Fruit fly (Drosophila melanogaster): Measurements from ENCODE around the gene Rat1.
A peak's percentile ranks its signal among the peaks of the same experiment; 100 is the strongest.

Gene Rat1

dm6 chr2L:6956725-6957124 lies 48.8 kb downstream of the Rat1 start, which contains the start of the genes CG13775 and CG3430 (continued):
- peak; percentile 20; the same call in 1 of the 2 replicates for TF ChIP-seq ato (GFP tag; IDR thresholded peaks at IDR 0.05; ENCODE audit: partially characterized antibody)
- no peak for TF ChIP-seq unpg (GFP tag; optimal IDR thresholded peaks at IDR 0.05)
- peak; percentile 16; the same call in 1 of the 4 replicates for TF ChIP-seq Gug (GFP tag; IDR thresholded peaks at IDR 0.05)
- TF ChIP-seq CG10979 (tag; optimal IDR thresholded peaks at IDR 0.05): no peak
- TF ChIP-seq CG15479 (GFP tag; optimal IDR thresholded peaks at IDR 0.05): peak; percentile 33
- TF ChIP-seq CG17385 (GFP tag; optimal IDR thresholded peaks at IDR 0.05): peak; percentile 39
- peak; percentile 82 for TF ChIP-seq Dp (GFP tag; optimal IDR thresholded peaks at IDR 0.05)
- no peak for TF ChIP-seq fd64A (GFP tag; optimal IDR thresholded peaks at IDR 0.05)
- no peak for TF ChIP-seq CG14667 (GFP tag; IDR thresholded peaks at IDR 0.05)
- no peak for TF ChIP-seq CG11085 (GFP tag; IDR thresholded peaks at IDR 0.05)
- no peak for TF ChIP-seq Aef1 (GFP tag; IDR thresholded peaks at IDR 0.05)
- TF ChIP-seq gcm (GFP tag; optimal IDR thresholded peaks at IDR 0.05): no peak
- TF ChIP-seq CG16815 (GFP tag; optimal IDR thresholded peaks at IDR 0.05): no peak
- peak; percentile 48; the same call in 1 of the 2 replicates for TF ChIP-seq inv (GFP tag; IDR thresholded peaks at IDR 0.05; ENCODE audit: partially characterized antibody)
- TF ChIP-seq bbx (GFP tag; IDR thresholded peaks at IDR 0.05; ENCODE audit: partially characterized antibody): peak; percentile 54; the same call in 1 of the 2 replicates
- TF ChIP-seq mld (GFP tag; IDR thresholded peaks at IDR 0.05; ENCODE audit: partially characterized antibody): 0 out of 3 replicates have a peak, but pooled peaks have one; percentile 30
- TF ChIP-seq ind (GFP tag; optimal IDR thresholded peaks at IDR 0.05): no peak
- TF ChIP-seq slbo (GFP tag; IDR thresholded peaks at IDR 0.05): peak; percentile 67
- no peak for TF ChIP-seq CG7963 (GFP tag; IDR thresholded peaks at IDR 0.05; ENCODE audit: partially characterized antibody)
- TF ChIP-seq YL-1 (GFP tag; optimal IDR thresholded peaks at IDR 0.05): peak; percentile 32
- TF ChIP-seq crol (GFP tag; IDR thresholded peaks at IDR 0.05): no peak
- TF ChIP-seq CG2116 (GFP tag; optimal IDR thresholded peaks at IDR 0.05): peak; percentile 54
- no peak for TF ChIP-seq slou (GFP tag; optimal IDR thresholded peaks at IDR 0.05)
- no peak for TF ChIP-seq CG3995 (GFP tag; optimal IDR thresholded peaks at IDR 0.05)
- TF ChIP-seq HLH54F (GFP tag; optimal IDR thresholded peaks at IDR 0.05): no peak
- no peak for TF ChIP-seq slp2 (GFP tag; optimal IDR thresholded peaks at IDR 0.05)
- TF ChIP-seq Bteb2 (GFP tag; optimal IDR thresholded peaks at IDR 0.05): no peak
- no peak for TF ChIP-seq dati (GFP tag; IDR thresholded peaks at IDR 0.05)
- TF ChIP-seq CG1529 (GFP tag; optimal IDR thresholded peaks at IDR 0.05): no peak
- peak; percentile 69 for TF ChIP-seq Dll (GFP tag; IDR thresholded peaks at IDR 0.05; ENCODE audit: partially characterized antibody)
- no peak for TF ChIP-seq CG15011 (GFP tag; optimal IDR thresholded peaks at IDR 0.05)
- TF ChIP-seq Mad (GFP tag; optimal IDR thresholded peaks at IDR 0.05): no peak
- TF ChIP-seq wdn (GFP tag; IDR thresholded peaks at IDR 0.05): 0 out of 2 replicates have a peak, but pooled peaks have one; percentile 34
- TF ChIP-seq B-H1 (GFP tag; IDR thresholded peaks at IDR 0.05): no peak
- TF ChIP-seq abd-A (tag; optimal IDR thresholded peaks at IDR 0.05): no peak
- peak; percentile 79 for TF ChIP-seq BEAF-32 (GFP tag; optimal IDR thresholded peaks at IDR 0.05)
- no peak for TF ChIP-seq CG10147 (GFP tag; optimal IDR thresholded peaks at IDR 0.05)
- peak; percentile 78 for TF ChIP-seq pzg (GFP tag; optimal IDR thresholded peaks at IDR 0.05)
- peak in 1 of 2 experiments; percentile 7 for TF ChIP-seq insv (GFP tag; optimal IDR thresholded peaks at IDR 0.05)
- no peak for TF ChIP-seq ERR (GFP tag; optimal IDR thresholded peaks at IDR 0.05)
- peak; percentile 42 for TF ChIP-seq CG17829 (tag; optimal IDR thresholded peaks at IDR 0.05)
- peak; percentile 44 for TF ChIP-seq CG9727 (GFP tag; optimal IDR thresholded peaks at IDR 0.05)
- TF ChIP-seq Abd-B (GFP tag; optimal IDR thresholded peaks at IDR 0.05): no peak
- peak; percentile 32 for TF ChIP-seq CG3281 (GFP tag; optimal IDR thresholded peaks at IDR 0.05)
- no peak for TF ChIP-seq hth (optimal IDR thresholded peaks at IDR 0.05)
- no peak for TF ChIP-seq Hmr (GFP tag; optimal IDR thresholded peaks at IDR 0.05)
- no peak for TF ChIP-seq ham (GFP tag; IDR thresholded peaks at IDR 0.05)
- peak; percentile 52; the same call in 2 of the 3 replicates for TF ChIP-seq ci (GFP tag; IDR thresholded peaks at IDR 0.05)
- TF ChIP-seq CG8388 (GFP tag; optimal IDR thresholded peaks at IDR 0.05): no peak
- TF ChIP-seq Vsx1 (GFP tag; optimal IDR thresholded peaks at IDR 0.05): no peak
